Worm (Caenorhabditis elegans): ENCODE results near the gene acdh-11.

ce11 chrIII:10524823-10525222, 41.2 kb upstream of the acdh-11 start:
- TF ChIP-seq ama-1 (optimal IDR thresholded peaks at IDR 0.05) = no peak
- no peak for TF ChIP-seq lin-39 (tag; optimal IDR thresholded peaks at IDR 0.05)
- no peak for TF ChIP-seq daf-12 (tag; optimal IDR thresholded peaks at IDR 0.05)
- no peak for TF ChIP-seq ztf-4 (tag; optimal IDR thresholded peaks at IDR 0.05)
- no peak for TF ChIP-seq pqm-1 (tag; optimal IDR thresholded peaks at IDR 0.05)
- no peak for TF ChIP-seq jun-1 (tag; optimal IDR thresholded peaks at IDR 0.05)
- TF ChIP-seq unc-39 (tag; optimal IDR thresholded peaks at IDR 0.05) = no peak
- no peak for TF ChIP-seq aly-2 (tag; optimal IDR thresholded peaks at IDR 0.05)
- no peak for TF ChIP-seq nhr-12 (tag; optimal IDR thresholded peaks at IDR 0.05)
- peak; percentile 60 for TF ChIP-seq snpc-4 (tag; optimal IDR thresholded peaks at IDR 0.05)
